Fruit fly (Drosophila melanogaster) whole organism, embryonic: ENCODE data around the gene CG7565.

Experiments used
- Awh ChIP-seq: fragments of 200-800 bp; sonication (Bioruptor generic); IDR thresholded peaks from 2 replicates; pipeline ENCODE4, ENCODE4 v1.3.6; 2022; ENCODE audit warnings: missing biosample characterization, missing genetic modification characterization
- Blimp-1 ChIP-seq: fragments of 200-800 bp; sonication (Bioruptor generic); optimal IDR thresholded peaks from 3 replicates; lab custom pipeline; 2018; ENCODE audit warnings: missing biosample characterization, missing genetic modification characterization, mild to moderate bottlenecking, moderate library complexity, missing genetic modification reagents
- CG12219 ChIP-seq: fragments of 200-800 bp; sonication (Bioruptor generic); optimal IDR thresholded peaks from 3 replicates; lab custom pipeline; 2018; ENCODE audit warnings: missing biosample characterization, mild to moderate bottlenecking, missing genetic modification characterization
- CG1233 ChIP-seq: fragments of 200-800 bp; sonication (Bioruptor generic); optimal IDR thresholded peaks from 4 replicates; lab custom pipeline; 2018; ENCODE audit warnings: missing biosample characterization, mild to moderate bottlenecking, missing genetic modification characterization
- CG12659 ChIP-seq: fragments of 200-800 bp; sonication (Bioruptor generic); optimal IDR thresholded peaks from 3 replicates; lab custom pipeline; 2017; ENCODE audit warnings: mild to moderate bottlenecking, missing biosample characterization, missing genetic modification reagents, missing genetic modification characterization
- CG13287 ChIP-seq: fragments of 200-800 bp; sonication (Bioruptor generic); IDR thresholded peaks from 2 replicates; pipeline ENCODE4 v1.3.6; 2022; ENCODE audit warnings: missing biosample characterization, missing genetic modification characterization; ENCODE audit not compliant: partially characterized antibody
- CG15514 ChIP-seq: fragments of 200-800 bp; sonication (Bioruptor generic); optimal IDR thresholded peaks from 3 replicates; lab custom pipeline; 2017; ENCODE audit warnings: missing biosample characterization, missing genetic modification characterization, mild to moderate bottlenecking, moderate library complexity, missing genetic modification reagents
- CG17361 ChIP-seq: fragments of 200-800 bp; sonication (Bioruptor generic); IDR thresholded peaks from 3 replicates; pipeline ENCODE4 v1.3.6; 2022; ENCODE audit warnings: missing biosample characterization, missing genetic modification characterization
- CG17385 ChIP-seq: fragments of 200-800 bp; sonication (Bioruptor generic); optimal IDR thresholded peaks from 3 replicates; lab custom pipeline; 2018; ENCODE audit warnings: missing biosample characterization, mild to moderate bottlenecking, missing genetic modification characterization
- CG17912 ChIP-seq: fragments of 200-800 bp; sonication (Bioruptor generic); optimal IDR thresholded peaks from 2 replicates; lab custom pipeline; 2018; ENCODE audit warnings: missing biosample characterization, mild to moderate bottlenecking, missing genetic modification characterization
- CG18262 ChIP-seq: fragments of 200-800 bp; optimal IDR thresholded peaks from 3 replicates; lab custom pipeline; 2019; ENCODE audit warnings: missing biosample characterization, mild to moderate bottlenecking, missing genetic modification characterization, moderate library complexity
- CG2202 ChIP-seq: fragments of 200-800 bp; sonication (Bioruptor generic); optimal IDR thresholded peaks from 2 replicates; lab custom pipeline; 2018; ENCODE audit warnings: missing biosample characterization, mild to moderate bottlenecking, missing genetic modification characterization
- CG34224 ChIP-seq: fragments of 200-800 bp; sonication (Bioruptor generic); IDR thresholded peaks from 3 replicates; pipeline ENCODE4 v1.3.6; 2022; ENCODE audit warnings: missing biosample characterization, missing genetic modification characterization; ENCODE audit not compliant: partially characterized antibody
- CG4328 ChIP-seq: fragments of 200-800 bp; sonication (Bioruptor generic); optimal IDR thresholded peaks from 3 replicates; lab custom pipeline; 2017; ENCODE audit warnings: missing biosample characterization, missing genetic modification reagents, missing genetic modification characterization
- CG6254 ChIP-seq: fragments of 200-800 bp; sonication (Bioruptor generic); optimal IDR thresholded peaks from 3 replicates; lab custom pipeline; 2017; ENCODE audit warnings: mild to moderate bottlenecking, missing biosample characterization, missing genetic modification reagents, missing genetic modification characterization
- CG7556 ChIP-seq: fragments of 200-800 bp; sonication (Bioruptor generic); optimal IDR thresholded peaks from 2 replicates; lab custom pipeline; 2017; ENCODE audit warnings: missing biosample characterization, mild to moderate bottlenecking, missing genetic modification characterization
- CG7786 ChIP-seq: fragments of 200-800 bp; sonication (Bioruptor generic); optimal IDR thresholded peaks from 2 replicates; lab custom pipeline; 2016; ENCODE audit warnings: missing biosample characterization, missing genetic modification characterization
- CG8924 ChIP-seq: fragments of 200-800 bp; optimal IDR thresholded peaks from 3 replicates; lab custom pipeline; 2019; ENCODE audit warnings: missing biosample characterization, mild to moderate bottlenecking, missing genetic modification characterization, moderate library complexity
- CG8944 ChIP-seq: fragments of 200-800 bp; sonication (Bioruptor generic); optimal IDR thresholded peaks from 3 replicates; lab custom pipeline; 2016; ENCODE audit warnings: missing biosample characterization, missing genetic modification characterization
- CG9727 ChIP-seq: fragments of 200-800 bp; sonication (Bioruptor generic); optimal IDR thresholded peaks from 3 replicates; lab custom pipeline; 2017; ENCODE audit warnings: missing biosample characterization, mild to moderate bottlenecking, missing genetic modification characterization
- D ChIP-seq, 2 experiments: fragments of 200-800 bp in 1 of 2; fragments of >200 bp in 1 of 2; sonication (Bioruptor generic) in 1 of 2; optimal IDR thresholded peaks; 2 replicates in 1 of 2; 3 replicates in 1 of 2; lab custom pipeline; 2017; ENCODE audit warnings: mild to moderate bottlenecking in 1 of 2, missing biosample characterization in 1 of 2, missing genetic modification characterization in 1 of 2, missing genetic modification reagents in 1 of 2
- Eip74EF ChIP-seq, 2 experiments: fragments of 200-800 bp in 1 of 2; fragments of >200 bp in 1 of 2; sonication (Bioruptor generic) in 1 of 2; optimal IDR thresholded peaks; 2 replicates each; lab custom pipeline; 2017 to 2019; ENCODE audit warnings: missing biosample characterization in 2 of 2, missing genetic modification characterization in 2 of 2, mild to moderate bottlenecking in 1 of 2, moderate library complexity in 1 of 2
- Fer3 ChIP-seq: fragments of 200-800 bp; sonication (Bioruptor generic); optimal IDR thresholded peaks from 2 replicates; lab custom pipeline; 2018; ENCODE audit warnings: missing biosample characterization, mild to moderate bottlenecking, missing genetic modification characterization, moderate library complexity
- GATAe ChIP-seq: fragments of 200-800 bp; sonication (Bioruptor generic); conservative IDR thresholded peaks from 2 replicates; pipeline ENCODE4 v1.3.6; 2022; ENCODE audit warnings: missing biosample characterization, missing genetic modification characterization
- Hand ChIP-seq: fragments of 200-800 bp; sonication (Bioruptor generic); optimal IDR thresholded peaks from 2 replicates; lab custom pipeline; 2017; ENCODE audit warnings: mild to moderate bottlenecking, missing biosample characterization, missing genetic modification reagents, missing genetic modification characterization
- Jarid2 ChIP-seq: fragments of 200-800 bp; sonication (Bioruptor generic); optimal IDR thresholded peaks from 3 replicates; lab custom pipeline; 2017; ENCODE audit warnings: mild to moderate bottlenecking, missing biosample characterization, missing genetic modification reagents, missing genetic modification characterization
- Pdp1 ChIP-seq, 2 experiments: fragments of 200-800 bp; sonication (Bioruptor generic); optimal IDR thresholded peaks; 3 replicates each; lab custom pipeline; 2016; ENCODE audit warnings: missing biosample characterization in 2 of 2, missing genetic modification characterization in 2 of 2, mild to moderate bottlenecking in 1 of 2, moderate library complexity in 1 of 2
- Sry-δ ChIP-seq: fragments of 200-800 bp; sonication (Bioruptor generic); optimal IDR thresholded peaks from 2 replicates; lab custom pipeline; 2016; ENCODE audit warnings: missing biosample characterization, missing genetic modification characterization
- Vsx1 ChIP-seq: fragments of 200-800 bp; sonication (Bioruptor generic); optimal IDR thresholded peaks from 2 replicates; lab custom pipeline; 2017; ENCODE audit warnings: missing biosample characterization, mild to moderate bottlenecking, missing genetic modification characterization, missing genetic modification reagents
- ap ChIP-seq: fragments of 200-800 bp; sonication (Bioruptor generic); IDR thresholded peaks from 2 replicates; pipeline ENCODE4 v1.3.6; 2022; ENCODE audit warnings: missing biosample characterization, missing genetic modification characterization
- bbx ChIP-seq: fragments of 200-800 bp; sonication (Bioruptor generic); IDR thresholded peaks from 2 replicates; pipeline ENCODE4 v1.3.6; 2022; ENCODE audit warnings: missing biosample characterization, missing genetic modification characterization; ENCODE audit not compliant: partially characterized antibody
- dati ChIP-seq: fragments of 200-800 bp; sonication (Bioruptor generic); IDR thresholded peaks from 2 replicates; pipeline ENCODE4 v1.3.6; 2022; ENCODE audit warnings: missing biosample characterization, missing genetic modification characterization
- disco-r ChIP-seq: fragments of 200-800 bp; sonication (Bioruptor generic); optimal IDR thresholded peaks from 2 replicates; lab custom pipeline; 2016; ENCODE audit warnings: missing biosample characterization, missing genetic modification characterization
- dm ChIP-seq: fragments of 200-800 bp; sonication (Bioruptor generic); optimal IDR thresholded peaks from 3 replicates; lab custom pipeline; 2016; ENCODE audit warnings: missing biosample characterization, missing genetic modification characterization
- dmrt99B ChIP-seq: fragments of 200-800 bp; sonication (Bioruptor generic); optimal IDR thresholded peaks from 2 replicates; lab custom pipeline; 2018; ENCODE audit warnings: missing biosample characterization, mild to moderate bottlenecking, missing genetic modification characterization, moderate library complexity
- fd3F ChIP-seq: fragments of 200-800 bp; sonication (Bioruptor generic); optimal IDR thresholded peaks from 2 replicates; lab custom pipeline; 2018; ENCODE audit warnings: missing biosample characterization, mild to moderate bottlenecking, missing genetic modification characterization, moderate library complexity
- gem ChIP-seq: fragments of 200-800 bp; sonication (Bioruptor generic); optimal IDR thresholded peaks from 2 replicates; lab custom pipeline; 2019; ENCODE audit warnings: missing biosample characterization, mild to moderate bottlenecking, missing genetic modification characterization, moderate library complexity
- gro ChIP-seq: fragments of 200-800 bp; sonication (Bioruptor generic); optimal IDR thresholded peaks from 2 replicates; lab custom pipeline; 2016; ENCODE audit warnings: missing biosample characterization, missing genetic modification characterization
- h ChIP-seq: fragments of >200 bp; optimal IDR thresholded peaks from 2 replicates; lab custom pipeline; 2017
- hb ChIP-seq: fragments of 200-800 bp; sonication (Bioruptor generic); IDR thresholded peaks from 3 replicates; pipeline ENCODE4 v1.3.6; 2022; ENCODE audit warnings: missing biosample characterization, missing genetic modification characterization; ENCODE audit not compliant: partially characterized antibody
- hbn ChIP-seq: fragments of 200-800 bp; sonication (Bioruptor generic); IDR thresholded peaks from 2 replicates; pipeline ENCODE4 v1.3.6; 2022; ENCODE audit warnings: missing biosample characterization, missing genetic modification characterization; ENCODE audit not compliant: partially characterized antibody
- lola ChIP-seq, 3 experiments: fragments of >200 bp in 2 of 3; fragments of 200-800 bp in 1 of 3; sonication (Bioruptor generic) in 1 of 3; optimal IDR thresholded peaks; 2 replicates each; lab custom pipeline; 2017 to 2019; ENCODE audit warnings: missing biosample characterization in 3 of 3, missing genetic modification characterization in 3 of 3, mild to moderate bottlenecking in 1 of 3, moderate library complexity in 1 of 3
- onecut ChIP-seq: fragments of 200-800 bp; sonication (Bioruptor generic); IDR thresholded peaks from 2 replicates; pipeline ENCODE4 v1.3.6; 2022; ENCODE audit warnings: missing biosample characterization, missing genetic modification characterization
- sens-2 ChIP-seq: fragments of 200-800 bp; sonication (Bioruptor generic); IDR thresholded peaks from 2 replicates; pipeline ENCODE4 v1.3.6; 2022; ENCODE audit warnings: missing biosample characterization, missing genetic modification characterization
- stc ChIP-seq: fragments of 200-800 bp; sonication (Bioruptor generic); IDR thresholded peaks from 2 replicates; pipeline ENCODE4 v1.3.6; 2022; ENCODE audit warnings: missing biosample characterization, missing genetic modification characterization
- sug ChIP-seq: fragments of 200-800 bp; optimal IDR thresholded peaks from 2 replicates; lab custom pipeline; 2019; ENCODE audit warnings: missing biosample characterization, mild to moderate bottlenecking, missing genetic modification characterization, moderate library complexity
- tio ChIP-seq: fragments of 200-800 bp; sonication (Bioruptor generic); optimal IDR thresholded peaks from 2 replicates; lab custom pipeline; 2017; ENCODE audit warnings: missing biosample characterization, missing genetic modification characterization, inconsistent platforms
- tna ChIP-seq: fragments of 200-800 bp; sonication (Bioruptor generic); IDR thresholded peaks from 2 replicates; pipeline ENCODE4 v1.3.6; 2022; ENCODE audit warnings: missing biosample characterization, missing genetic modification characterization; ENCODE audit not compliant: partially characterized antibody

CG7565 gene

dm6 chr3L:8096106-8096558, 4.5 kb upstream of the CG7565 start (continued):
- TF ChIP-seq CG7786 (peak; percentile 81), CG6254 (GFP tag; lab: Kevin White, UChicago) (peak; percentile 68), CG34224 (GFP tag; lab: Robert Waterston, UW) (no peak), bbx (GFP tag; lab: Robert Waterston, UW) (no peak; the same call in 1 of the 2 replicates), disco-r (GFP tag; lab: Kevin White, UChicago) (peak; percentile 78), Sry-δ (GFP tag; lab: Kevin White, UChicago) (peak; percentile 28), CG12659 (GFP tag; lab: Kevin White, UChicago) (peak; percentile 98), CG12219 (GFP tag; lab: Kevin White, UChicago) (peak; percentile 86), CG13287 (GFP tag; lab: Robert Waterston, UW) (no peak), fd3F (peak; percentile 97), CG1233 (GFP tag; lab: Kevin White, UChicago) (peak; percentile 90), CG17912 (peak; percentile 67), dm (GFP tag; lab: Kevin White, UChicago) (peak; percentile 55), CG9727 (GFP tag; lab: Kevin White, UChicago) (peak; percentile 94), ap (GFP tag; lab: Robert Waterston, UW) (peak; percentile 87), Awh (GFP tag; lab: Robert Waterston, UW) (peak; percentile 79), dmrt99B (tag; lab: Kevin White, UChicago) (peak; percentile 96), tna (GFP tag; lab: Robert Waterston, UW) (no peak), CG8924 (peak; percentile 97), h (lab: Kevin White, UChicago) (no peak), stc (GFP tag; lab: Robert Waterston, UW) (peak; percentile 94), gro (peak; percentile 94), CG2202 (peak; percentile 23), Hand (GFP tag; lab: Kevin White, UChicago) (peak; percentile 97), Jarid2 (GFP tag; lab: Kevin White, UChicago) (peak; percentile 81), lola (GFP tag; optimal IDR thresholded peaks at IDR 0.05; lab: Kevin White, UChicago) (no peak), CG7556 (GFP tag; lab: Kevin White, UChicago) (peak; percentile 98), GATAe (peak; percentile 81), D (optimal IDR thresholded peaks at IDR 0.05; lab: Kevin White, UChicago) (no peak), D (GFP tag; optimal IDR thresholded peaks at IDR 0.05; lab: Kevin White, UChicago) (peak; percentile 78)
- TF ChIP-seq, all 482 proteins: peak for 397

dm6 chr3L:8094652-8095129, 3.1 kb upstream of the CG7565 start:
- TF ChIP-seq CG18262 (tag; lab: Kevin White, UChicago) (peak; percentile 22), onecut (GFP tag; lab: Robert Waterston, UW) (no peak), sens-2 (GFP tag; lab: Robert Waterston, UW) (no peak), dati (GFP tag; lab: Robert Waterston, UW) (no peak), tio (GFP tag; lab: Kevin White, UChicago) (no peak), CG17385 (GFP tag; lab: Kevin White, UChicago) (peak; percentile 60), Pdp1 (GFP tag; optimal IDR thresholded peaks at IDR 0.05; lab: Kevin White, UChicago) (no peak), gem (tag; lab: Kevin White, UChicago) (peak; percentile 61), CG4328 (no peak), Eip74EF (GFP tag; optimal IDR thresholded peaks at IDR 0.05; lab: Kevin White, UChicago) (peak in 1 of 2 experiments; percentile 1), Blimp-1 (GFP tag; lab: Kevin White, UChicago) (no peak), Vsx1 (GFP tag; lab: Kevin White, UChicago) (no peak), CG7556 (GFP tag; lab: Kevin White, UChicago) (peak; percentile 20), CG15514 (GFP tag; lab: Kevin White, UChicago) (peak; percentile 12), CG17361 (GFP tag; lab: Robert Waterston, UW) (0 out of 3 replicates have a peak, but pooled peaks have one; percentile 44), sug (peak; percentile 62), Fer3 (tag; lab: Kevin White, UChicago) (peak; percentile 40), hb (GFP tag; lab: Robert Waterston, UW) (no peak), hbn (GFP tag; lab: Robert Waterston, UW) (no peak), CG8944 (GFP tag; lab: Kevin White, UChicago) (no peak)
